Worm (Caenorhabditis elegans) whole organism, midembryonic: ENCODE results near the gene tat-6.

ENCODE experiments used
- T22C8.4 ChIP-seq: fragments of 200-800 bp; sonication (Bioruptor generic); IDR thresholded peaks from 2 replicates; pipeline ENCODE4 v1.3.6; 2022; ENCODE audit warnings: missing genetic modification characterization, missing compliant biosample characterization
- flt-1 ChIP-seq: fragments of 200-800 bp; sonication (Bioruptor generic); IDR thresholded peaks from 2 replicates; pipeline ENCODE4 v1.3.6; 2022; ENCODE audit warnings: missing genetic modification characterization, missing compliant biosample characterization
- klf-2 ChIP-seq: fragments of 200-800 bp; sonication (Bioruptor generic); conservative IDR thresholded peaks from 2 replicates; pipeline ENCODE4 v1.3.6; 2022; ENCODE audit warnings: missing genetic modification reagents, missing genetic modification characterization, missing compliant biosample characterization
- tab-1 ChIP-seq: fragments of 200-800 bp; sonication (Bioruptor generic); IDR thresholded peaks from 2 replicates; pipeline ENCODE4 v1.3.6; 2022; ENCODE audit warnings: missing genetic modification characterization, missing compliant biosample characterization

- TF ChIP-seq tab-1 (GFP tag; lab: Robert Waterston, UW) (no peak), flt-1 (GFP tag; lab: Robert Waterston, UW) (no peak), klf-2 (GFP tag; lab: Robert Waterston, UW) (no peak), T22C8.4 (no peak)
Measured at ce11 chrV:3141190-3141589, 12.3 kb downstream of the tat-6 start, which contains the start of gene srab-9.
